Worm (Caenorhabditis elegans): Measurements from ENCODE around the gene F07C6.2.

F07C6.2 gene

DNA sequence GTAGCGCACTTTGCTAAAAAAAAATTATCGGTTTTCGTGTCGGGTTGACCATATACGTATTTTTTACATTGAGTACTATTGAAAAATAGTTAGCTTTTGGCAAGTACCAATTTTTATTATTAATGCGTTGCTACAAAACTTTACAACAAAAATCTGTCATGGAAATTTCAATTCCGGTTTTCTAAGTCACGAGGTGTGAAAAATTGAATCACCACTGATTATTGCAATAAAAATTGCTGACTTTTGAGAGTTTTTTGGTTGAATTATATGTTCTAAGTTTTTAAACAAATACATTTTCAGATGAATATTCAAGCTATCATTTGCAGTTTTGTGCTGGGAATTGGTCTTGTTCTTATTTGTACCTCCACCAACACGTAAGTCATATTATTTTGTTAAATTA lies at the start of gene F07C6.2:
Gene F07C6.2 (plus strand): TSS at position 301 of the 400 bp plus-strand sequence.
- TF ChIP-seq hmg-4 (GFP tag; optimal IDR thresholded peaks at IDR 0.05): no peak
- no peak for TF ChIP-seq ama-1 (optimal IDR thresholded peaks at IDR 0.05)
- TF ChIP-seq F13C5.2 (tag; optimal IDR thresholded peaks at IDR 0.05): no peak
- no peak for TF ChIP-seq aly-1 (tag; optimal IDR thresholded peaks at IDR 0.05)
- no peak for TF ChIP-seq hmbx-1 (tag; optimal IDR thresholded peaks at IDR 0.05)
- TF ChIP-seq ceh-36 (tag; optimal IDR thresholded peaks at IDR 0.05): no peak

DNA sequence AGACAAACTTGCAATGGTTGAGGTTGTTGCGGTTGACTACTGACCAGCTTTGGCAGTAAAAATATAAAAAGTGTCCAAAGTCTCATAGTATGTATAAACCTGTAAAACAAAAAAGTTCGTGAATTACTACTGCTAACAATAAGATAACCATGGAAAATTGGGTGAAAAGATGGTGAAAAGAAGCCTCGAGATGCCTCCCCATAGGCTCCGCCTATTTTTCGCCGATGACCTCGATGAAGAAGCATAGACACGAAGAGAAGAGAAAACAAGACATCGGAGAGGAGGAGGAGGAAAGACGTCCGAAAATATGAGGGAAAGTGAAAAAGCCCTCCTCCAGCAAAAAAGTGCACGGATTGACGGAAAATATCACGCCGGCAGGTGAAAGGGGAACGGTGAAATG lies 49.5 kb upstream of the F07C6.2 start, which contains the start of gene T23F6.5:
Gene T23F6.5 (minus strand): TSS at position 101 of the 400 bp plus-strand sequence.
- TF ChIP-seq pes-1 (GFP tag; IDR thresholded peaks at IDR 0.05) (no peak), hmbx-1 (tag; optimal IDR thresholded peaks at IDR 0.05) (no peak), tbx-11 (GFP tag; IDR thresholded peaks at IDR 0.05) (no peak), ets-7 (tag; optimal IDR thresholded peaks at IDR 0.05) (no peak), flt-1 (GFP tag; IDR thresholded peaks at IDR 0.05) (no peak), hmg-4 (GFP tag; optimal IDR thresholded peaks at IDR 0.05) (no peak), tra-4 (tag; optimal IDR thresholded peaks at IDR 0.05) (no peak), ama-1 (optimal IDR thresholded peaks at IDR 0.05) (no peak), scrt-1 (GFP tag; IDR thresholded peaks at IDR 0.05) (no peak), B0310.2 (tag; optimal IDR thresholded peaks at IDR 0.05) (no peak), sea-1 (GFP tag; conservative IDR thresholded peaks at IDR 0.05) (no peak), hnd-1 (tag; optimal IDR thresholded peaks at IDR 0.05) (no peak), ceh-13 (GFP tag; optimal IDR thresholded peaks at IDR 0.05) (no peak), aly-1 (tag; optimal IDR thresholded peaks at IDR 0.05) (no peak), F13C5.2 (tag; optimal IDR thresholded peaks at IDR 0.05) (no peak), tbx-37 (GFP tag; conservative IDR thresholded peaks at IDR 0.05) (no peak)

DNA sequence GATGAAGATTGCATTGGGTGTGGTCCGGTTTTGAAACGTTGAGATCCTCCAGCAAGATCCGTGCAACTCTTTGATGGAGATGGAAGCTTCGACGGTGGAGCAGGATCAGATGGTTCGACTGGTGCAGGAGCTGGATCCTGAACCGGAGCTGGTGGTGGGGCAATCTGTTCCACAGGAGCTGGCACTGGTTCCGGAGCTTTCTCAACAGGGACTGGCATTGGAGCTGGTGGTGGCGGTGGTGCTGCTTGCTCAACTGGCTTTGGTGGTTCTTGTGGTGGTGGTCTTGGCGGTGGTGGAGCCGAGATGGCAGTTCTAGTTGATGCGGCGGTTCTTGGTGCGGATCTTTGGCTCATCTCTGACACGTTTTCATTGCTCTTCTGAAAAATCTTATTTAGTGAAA lies 47.3 kb upstream of the F07C6.2 start:
- TF ChIP-seq B0310.2 (tag; optimal IDR thresholded peaks at IDR 0.05) (no peak), tbx-37 (GFP tag; conservative IDR thresholded peaks at IDR 0.05) (no peak), ets-7 (tag; optimal IDR thresholded peaks at IDR 0.05) (no peak), aly-1 (tag; optimal IDR thresholded peaks at IDR 0.05) (no peak), sea-1 (GFP tag; conservative IDR thresholded peaks at IDR 0.05) (no peak), tbx-11 (GFP tag; IDR thresholded peaks at IDR 0.05) (no peak), hmbx-1 (tag; optimal IDR thresholded peaks at IDR 0.05) (no peak), flt-1 (GFP tag; IDR thresholded peaks at IDR 0.05) (no peak)

DNA sequence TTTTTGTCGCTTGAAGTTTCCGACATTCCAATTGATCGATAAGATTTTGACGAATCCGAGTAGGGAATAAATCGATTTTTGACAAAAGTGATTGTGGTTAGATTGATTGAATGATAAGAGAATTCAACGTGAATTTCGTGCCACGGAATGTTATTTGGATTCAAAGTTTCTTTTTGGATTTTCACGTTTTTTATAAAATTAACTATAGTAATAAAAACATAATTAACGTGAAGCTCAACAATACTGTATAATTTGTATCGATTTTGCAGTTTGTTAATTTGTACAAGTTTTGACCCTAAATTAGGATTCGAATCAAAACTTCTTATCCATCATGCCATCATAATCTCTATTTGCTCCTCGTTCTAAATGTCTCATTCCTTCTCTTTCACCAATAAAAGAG lies 46.3 kb upstream of the F07C6.2 start, which contains the start of gene C36H8.1:
Gene C36H8.1 (minus strand): TSS at position 101 of the 400 bp plus-strand sequence.
- no peak for TF ChIP-seq pes-1 (GFP tag; IDR thresholded peaks at IDR 0.05)
- TF ChIP-seq ceh-13 (GFP tag; optimal IDR thresholded peaks at IDR 0.05): no peak
- no peak for TF ChIP-seq hmg-4 (GFP tag; optimal IDR thresholded peaks at IDR 0.05)
- no peak for TF ChIP-seq ama-1 (optimal IDR thresholded peaks at IDR 0.05)
- TF ChIP-seq sea-1 (GFP tag; conservative IDR thresholded peaks at IDR 0.05): no peak
- TF ChIP-seq scrt-1 (GFP tag; IDR thresholded peaks at IDR 0.05): no peak
- no peak for TF ChIP-seq hnd-1 (tag; optimal IDR thresholded peaks at IDR 0.05)
- no peak for TF ChIP-seq aly-1 (tag; optimal IDR thresholded peaks at IDR 0.05)
- no peak for TF ChIP-seq B0310.2 (tag; optimal IDR thresholded peaks at IDR 0.05)
- TF ChIP-seq ets-7 (tag; optimal IDR thresholded peaks at IDR 0.05): no peak
- no peak for TF ChIP-seq flt-1 (GFP tag; IDR thresholded peaks at IDR 0.05)
- TF ChIP-seq hmbx-1 (tag; optimal IDR thresholded peaks at IDR 0.05): no peak

DNA sequence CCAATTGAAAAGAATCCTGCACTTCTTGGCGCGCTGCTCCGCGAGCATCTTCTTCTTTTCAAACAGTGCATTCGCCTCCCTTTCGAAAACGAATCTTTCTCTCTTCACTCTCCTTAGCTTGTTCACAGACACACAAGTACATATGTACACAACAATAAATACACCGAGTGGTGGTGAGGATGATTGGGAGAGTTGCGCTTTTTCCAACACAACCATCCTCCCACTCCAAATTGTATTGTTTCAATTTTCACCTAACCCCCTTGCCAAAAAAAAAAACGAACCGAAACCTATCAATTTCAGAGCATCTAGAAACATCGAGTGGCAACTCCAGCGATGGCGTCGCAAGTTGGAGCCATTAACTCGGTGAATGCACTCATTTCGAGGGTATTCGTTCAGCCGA lies 44.7 kb upstream of the F07C6.2 start, which contains the start of gene inx-6:
Gene inx-6 (plus strand): TSS at position 301 of the 400 bp plus-strand sequence.
- TF ChIP-seq ets-7 (tag; optimal IDR thresholded peaks at IDR 0.05) (no peak), B0310.2 (tag; optimal IDR thresholded peaks at IDR 0.05) (no peak), pes-1 (GFP tag; IDR thresholded peaks at IDR 0.05) (no peak), ceh-13 (GFP tag; optimal IDR thresholded peaks at IDR 0.05) (no peak)

DNA sequence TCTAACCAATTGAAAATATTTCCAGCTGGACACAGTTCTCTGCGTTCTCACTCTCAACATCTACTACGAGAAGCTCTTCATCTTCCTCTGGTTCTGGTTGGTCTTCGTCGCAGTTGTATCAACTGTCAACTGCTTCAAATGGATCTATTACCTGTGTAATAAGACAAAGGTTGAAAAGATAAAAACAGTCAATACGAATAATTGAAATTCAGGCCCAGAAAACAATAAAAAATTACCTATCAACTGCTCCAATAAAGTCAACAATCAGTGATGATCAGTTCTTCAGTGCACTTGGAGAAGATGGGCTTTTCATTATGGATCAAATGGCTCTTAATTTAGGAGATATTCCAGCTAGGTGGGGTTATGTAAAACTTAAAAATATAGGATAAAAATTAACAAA lies 42.2 kb upstream of the F07C6.2 start:
- TF ChIP-seq F13C5.2 (tag; optimal IDR thresholded peaks at IDR 0.05) (no peak), tra-4 (tag; optimal IDR thresholded peaks at IDR 0.05) (no peak), aly-1 (tag; optimal IDR thresholded peaks at IDR 0.05) (no peak), ceh-13 (GFP tag; optimal IDR thresholded peaks at IDR 0.05) (no peak), pes-1 (GFP tag; IDR thresholded peaks at IDR 0.05) (no peak), ama-1 (optimal IDR thresholded peaks at IDR 0.05) (no peak), scrt-1 (GFP tag; IDR thresholded peaks at IDR 0.05) (no peak)

DNA sequence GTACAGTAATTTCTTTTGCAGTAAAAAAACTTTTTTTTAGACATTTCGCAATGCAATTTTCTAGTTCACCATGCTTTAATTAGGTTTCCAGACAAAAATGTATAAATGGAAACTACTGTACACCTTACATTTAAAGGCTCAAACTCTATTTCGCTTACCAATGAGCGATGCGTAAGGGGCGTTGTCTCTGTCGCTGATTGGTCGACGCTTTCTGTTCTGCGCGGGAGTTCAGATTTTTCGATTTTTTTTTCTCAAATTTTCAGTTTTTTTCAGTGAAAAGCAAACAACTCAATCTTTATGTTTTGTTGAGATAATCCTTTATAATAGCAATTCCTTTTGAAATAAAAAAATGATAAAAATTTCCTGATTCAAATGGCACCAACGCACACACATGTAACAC lies 36.8 kb upstream of the F07C6.2 start:
- TF ChIP-seq hmbx-1 (tag; optimal IDR thresholded peaks at IDR 0.05) (no peak), tra-4 (tag; optimal IDR thresholded peaks at IDR 0.05) (no peak), B0310.2 (tag; optimal IDR thresholded peaks at IDR 0.05) (no peak), flt-1 (GFP tag; IDR thresholded peaks at IDR 0.05) (no peak), ets-7 (tag; optimal IDR thresholded peaks at IDR 0.05) (no peak), hmg-4 (GFP tag; optimal IDR thresholded peaks at IDR 0.05) (no peak), aly-1 (tag; optimal IDR thresholded peaks at IDR 0.05) (no peak), tbx-37 (GFP tag; conservative IDR thresholded peaks at IDR 0.05) (no peak), ceh-36 (tag; optimal IDR thresholded peaks at IDR 0.05) (no peak), ceh-13 (GFP tag; optimal IDR thresholded peaks at IDR 0.05) (no peak), pes-1 (GFP tag; IDR thresholded peaks at IDR 0.05) (no peak), scrt-1 (GFP tag; IDR thresholded peaks at IDR 0.05) (no peak), F13C5.2 (tag; optimal IDR thresholded peaks at IDR 0.05) (no peak), hnd-1 (tag; optimal IDR thresholded peaks at IDR 0.05) (no peak), sea-1 (GFP tag; conservative IDR thresholded peaks at IDR 0.05) (no peak), tbx-11 (GFP tag; IDR thresholded peaks at IDR 0.05) (no peak)

DNA sequence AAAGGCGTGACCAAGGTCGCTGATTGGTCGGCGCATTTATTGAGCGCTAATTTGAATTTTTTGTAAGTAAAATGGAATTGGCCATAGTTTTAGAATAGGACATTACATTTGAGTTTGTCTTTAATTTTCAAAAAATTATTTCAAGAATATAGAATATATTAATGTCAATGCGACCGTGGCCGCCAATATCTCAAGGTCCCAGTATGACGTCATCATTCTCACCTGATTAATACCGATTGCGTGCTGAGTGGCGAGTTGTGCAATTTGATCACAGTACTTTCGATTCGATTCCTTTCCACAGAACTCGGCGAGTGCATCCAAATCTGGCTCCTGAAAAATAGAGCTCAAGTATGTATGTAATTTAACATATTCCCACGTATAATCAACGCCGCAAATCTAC lies 35.3 kb upstream of the F07C6.2 start:
- TF ChIP-seq flt-1 (GFP tag; IDR thresholded peaks at IDR 0.05) (no peak), tbx-11 (GFP tag; IDR thresholded peaks at IDR 0.05) (no peak), ceh-36 (tag; optimal IDR thresholded peaks at IDR 0.05) (no peak), aly-1 (tag; optimal IDR thresholded peaks at IDR 0.05) (no peak), hmbx-1 (tag; optimal IDR thresholded peaks at IDR 0.05) (no peak), ets-7 (tag; optimal IDR thresholded peaks at IDR 0.05) (no peak), F13C5.2 (tag; optimal IDR thresholded peaks at IDR 0.05) (no peak), scrt-1 (GFP tag; IDR thresholded peaks at IDR 0.05) (no peak), hmg-4 (GFP tag; optimal IDR thresholded peaks at IDR 0.05) (no peak), ceh-13 (GFP tag; optimal IDR thresholded peaks at IDR 0.05) (no peak), hnd-1 (tag; optimal IDR thresholded peaks at IDR 0.05) (no peak), tbx-37 (GFP tag; conservative IDR thresholded peaks at IDR 0.05) (no peak), B0310.2 (tag; optimal IDR thresholded peaks at IDR 0.05) (no peak), sea-1 (GFP tag; conservative IDR thresholded peaks at IDR 0.05) (no peak), tra-4 (tag; optimal IDR thresholded peaks at IDR 0.05) (no peak), ama-1 (optimal IDR thresholded peaks at IDR 0.05) (no peak)
